Fruit fly (Drosophila melanogaster) whole organism, embryonic: ENCODE measurements around the gene Iyd.
A peak's percentile ranks its signal among the peaks of the same experiment; 100 is the strongest.

Experiments
- B-H2 ChIP-seq: fragments of 200-800 bp; sonication (Bioruptor generic); optimal IDR thresholded peaks from 2 replicates; lab custom pipeline; 2018; ENCODE audit warnings: missing biosample characterization, mild to moderate bottlenecking, missing genetic modification characterization
- CG10274 ChIP-seq: fragments of 200-800 bp; sonication (Bioruptor generic); optimal IDR thresholded peaks from 3 replicates; lab custom pipeline; 2017; ENCODE audit warnings: missing biosample characterization, mild to moderate bottlenecking, missing genetic modification characterization
- CG11560 ChIP-seq: fragments of 200-800 bp; sonication (Bioruptor generic); IDR thresholded peaks from 3 replicates; pipeline ENCODE4 v1.3.6; 2022; ENCODE audit warnings: missing biosample characterization, missing genetic modification characterization
- CG12155 ChIP-seq: fragments of 200-800 bp; sonication (Bioruptor generic); optimal IDR thresholded peaks from 3 replicates; lab custom pipeline; 2016; ENCODE audit warnings: missing biosample characterization, missing genetic modification characterization
- CG12219 ChIP-seq: fragments of 200-800 bp; sonication (Bioruptor generic); optimal IDR thresholded peaks from 3 replicates; lab custom pipeline; 2018; ENCODE audit warnings: missing biosample characterization, mild to moderate bottlenecking, missing genetic modification characterization
- CG12659 ChIP-seq: fragments of 200-800 bp; sonication (Bioruptor generic); optimal IDR thresholded peaks from 3 replicates; lab custom pipeline; 2017; ENCODE audit warnings: mild to moderate bottlenecking, missing biosample characterization, missing genetic modification reagents, missing genetic modification characterization
- CG12744 ChIP-seq: fragments of 200-800 bp; sonication (Bioruptor generic); optimal IDR thresholded peaks from 2 replicates; lab custom pipeline; 2016; ENCODE audit warnings: missing biosample characterization, missing genetic modification characterization
- CG14667 ChIP-seq: fragments of 200-800 bp; sonication (Bioruptor generic); IDR thresholded peaks from 2 replicates; pipeline ENCODE4 v1.3.6; 2022; ENCODE audit warnings: missing biosample characterization, missing genetic modification characterization
- CG15479 ChIP-seq: fragments of 200-800 bp; sonication (Bioruptor generic); optimal IDR thresholded peaks from 3 replicates; lab custom pipeline; 2019; ENCODE audit warnings: missing biosample characterization, mild to moderate bottlenecking, missing genetic modification characterization, moderate library complexity
- CG15696 ChIP-seq: fragments of 200-800 bp; sonication (Bioruptor generic); optimal IDR thresholded peaks from 2 replicates; lab custom pipeline; 2019; ENCODE audit warnings: missing biosample characterization, mild to moderate bottlenecking, missing genetic modification characterization, moderate library complexity
- CG16813 ChIP-seq: fragments of 200-800 bp; sonication (Bioruptor generic); IDR thresholded peaks from 3 replicates; pipeline ENCODE4 v1.3.6; 2022; ENCODE audit warnings: missing biosample characterization, missing genetic modification characterization; ENCODE audit not compliant: partially characterized antibody
- CG17328 ChIP-seq: fragments of 200-800 bp; sonication (Bioruptor generic); IDR thresholded peaks from 2 replicates; pipeline ENCODE4 v1.3.6; 2022; ENCODE audit warnings: missing biosample characterization, missing genetic modification characterization
- CG2712 ChIP-seq: fragments of 200-800 bp; optimal IDR thresholded peaks from 3 replicates; lab custom pipeline; 2019; ENCODE audit warnings: missing biosample characterization, mild to moderate bottlenecking, missing genetic modification characterization, moderate library complexity
- CG33557 ChIP-seq: fragments of 200-800 bp; sonication (Bioruptor generic); optimal IDR thresholded peaks from 2 replicates; lab custom pipeline; 2019; ENCODE audit warnings: missing biosample characterization, mild to moderate bottlenecking, missing genetic modification characterization, moderate library complexity
- CG34224 ChIP-seq: fragments of 200-800 bp; sonication (Bioruptor generic); IDR thresholded peaks from 3 replicates; pipeline ENCODE4 v1.3.6; 2022; ENCODE audit warnings: missing biosample characterization, missing genetic modification characterization; ENCODE audit not compliant: partially characterized antibody
- CG4820 ChIP-seq: fragments of 200-800 bp; sonication (Bioruptor generic); optimal IDR thresholded peaks from 3 replicates; lab custom pipeline; 2016; ENCODE audit warnings: missing biosample characterization, missing genetic modification characterization
- CG6654 ChIP-seq: fragments of 200-800 bp; sonication (Bioruptor generic); optimal IDR thresholded peaks from 2 replicates; lab custom pipeline; 2017; ENCODE audit warnings: missing biosample characterization, mild to moderate bottlenecking, missing genetic modification characterization
- CG9437 ChIP-seq: fragments of 200-800 bp; sonication (Bioruptor generic); optimal IDR thresholded peaks from 2 replicates; lab custom pipeline; 2018; ENCODE audit warnings: missing biosample characterization, mild to moderate bottlenecking, missing genetic modification characterization
- CG9609 ChIP-seq: fragments of 200-800 bp; sonication (Bioruptor generic); optimal IDR thresholded peaks from 3 replicates; lab custom pipeline; 2016; ENCODE audit warnings: missing biosample characterization, missing genetic modification characterization
- Deaf1 ChIP-seq: fragments of 200-800 bp; optimal IDR thresholded peaks from 3 replicates; lab custom pipeline; 2019; ENCODE audit warnings: missing biosample characterization, mild to moderate bottlenecking, missing genetic modification characterization, moderate library complexity
- Dek ChIP-seq: fragments of 200-800 bp; sonication (Bioruptor generic); optimal IDR thresholded peaks from 3 replicates; lab custom pipeline; 2019; ENCODE audit warnings: missing biosample characterization, mild to moderate bottlenecking, missing genetic modification characterization, moderate library complexity
- Ets97D ChIP-seq: fragments of 200-800 bp; sonication (Bioruptor generic); optimal IDR thresholded peaks from 3 replicates; lab custom pipeline; 2016; ENCODE audit warnings: missing biosample characterization, missing genetic modification characterization
- Hr51 ChIP-seq, 2 experiments: fragments of 200-800 bp; sonication (Bioruptor generic); optimal IDR thresholded peaks; 2 replicates in 1 of 2; 3 replicates in 1 of 2; lab custom pipeline; 2016 to 2018; ENCODE audit warnings: missing biosample characterization in 2 of 2, missing genetic modification characterization in 2 of 2, mild to moderate bottlenecking in 1 of 2, moderate library complexity in 1 of 2
- Lim3 ChIP-seq: fragments of 200-800 bp; sonication (Bioruptor generic); IDR thresholded peaks from 2 replicates; pipeline ENCODE4 v1.3.6; 2022; ENCODE audit warnings: missing biosample characterization, missing genetic modification characterization
- Lpt ChIP-seq: fragments of >200 bp; optimal IDR thresholded peaks from 2 replicates; lab custom pipeline; 2018; ENCODE audit warnings: missing biosample characterization, missing genetic modification characterization
- Mes4 ChIP-seq: fragments of 200-800 bp; sonication (Bioruptor generic); optimal IDR thresholded peaks from 2 replicates; lab custom pipeline; 2016; ENCODE audit warnings: missing biosample characterization, missing genetic modification characterization
- NK7.1 ChIP-seq: fragments of 200-800 bp; sonication (Bioruptor generic); optimal IDR thresholded peaks from 3 replicates; lab custom pipeline; 2016; ENCODE audit warnings: missing biosample characterization, missing genetic modification characterization
- Nf-YC ChIP-seq: fragments of 200-800 bp; optimal IDR thresholded peaks from 3 replicates; lab custom pipeline; 2019; ENCODE audit warnings: missing biosample characterization, mild to moderate bottlenecking, missing genetic modification characterization, moderate library complexity
- PHDP ChIP-seq: fragments of 200-800 bp; sonication (Bioruptor generic); optimal IDR thresholded peaks from 3 replicates; lab custom pipeline; 2018; ENCODE audit warnings: missing biosample characterization, mild to moderate bottlenecking, missing genetic modification characterization, moderate library complexity
- Poxn ChIP-seq: fragments of 200-800 bp; sonication (Bioruptor generic); IDR thresholded peaks from 2 replicates; pipeline ENCODE4 v1.3.6; 2022; ENCODE audit warnings: missing biosample characterization, missing genetic modification characterization
- Side ChIP-seq: fragments of 200-800 bp; sonication (Bioruptor generic); optimal IDR thresholded peaks from 2 replicates; lab custom pipeline; 2016; ENCODE audit warnings: missing biosample characterization, missing genetic modification characterization
- Vsx1 ChIP-seq: fragments of 200-800 bp; sonication (Bioruptor generic); optimal IDR thresholded peaks from 2 replicates; lab custom pipeline; 2017; ENCODE audit warnings: missing biosample characterization, mild to moderate bottlenecking, missing genetic modification characterization, missing genetic modification reagents
- Xbp1 ChIP-seq: fragments of 200-800 bp; sonication (Bioruptor generic); optimal IDR thresholded peaks from 3 replicates; lab custom pipeline; 2016; ENCODE audit warnings: missing biosample characterization, mild to moderate bottlenecking, missing genetic modification characterization
- ab ChIP-seq: fragments of 200-800 bp; sonication (Bioruptor generic); optimal IDR thresholded peaks from 2 replicates; lab custom pipeline; 2016; ENCODE audit warnings: missing biosample characterization, missing genetic modification characterization
- br ChIP-seq: fragments of >200 bp; optimal IDR thresholded peaks from 2 replicates; lab custom pipeline; 2017
- cas ChIP-seq: fragments of 200-800 bp; sonication (Bioruptor generic); IDR thresholded peaks from 2 replicates; pipeline ENCODE4 v1.3.6; 2022; ENCODE audit warnings: missing biosample characterization, missing genetic modification characterization
- cg ChIP-seq: fragments of 200-800 bp; sonication (Bioruptor generic); optimal IDR thresholded peaks from 3 replicates; lab custom pipeline; 2019; ENCODE audit warnings: missing biosample characterization, mild to moderate bottlenecking, missing genetic modification characterization, moderate library complexity
- corto ChIP-seq: fragments of 200-800 bp; sonication (Bioruptor generic); optimal IDR thresholded peaks from 2 replicates; lab custom pipeline; 2016; ENCODE audit warnings: missing biosample characterization, mild to moderate bottlenecking, missing genetic modification characterization, moderate library complexity
- crc ChIP-seq: fragments of 200-800 bp; sonication (Bioruptor generic); optimal IDR thresholded peaks from 2 replicates; lab custom pipeline; 2016; ENCODE audit warnings: missing biosample characterization, missing genetic modification characterization
- esg ChIP-seq: fragments of 200-800 bp; sonication (Bioruptor generic); conservative IDR thresholded peaks from 2 replicates; pipeline ENCODE4 v1.3.6; 2022; ENCODE audit warnings: missing biosample characterization, missing genetic modification characterization
- gem ChIP-seq: fragments of 200-800 bp; sonication (Bioruptor generic); optimal IDR thresholded peaks from 2 replicates; lab custom pipeline; 2019; ENCODE audit warnings: missing biosample characterization, mild to moderate bottlenecking, missing genetic modification characterization, moderate library complexity
- gfzf ChIP-seq: fragments of 200-800 bp; sonication (Bioruptor generic); optimal IDR thresholded peaks from 2 replicates; lab custom pipeline; 2016; ENCODE audit warnings: missing biosample characterization, mild to moderate bottlenecking, missing genetic modification characterization, moderate library complexity
- grau ChIP-seq: fragments of 200-800 bp; optimal IDR thresholded peaks from 3 replicates; lab custom pipeline; 2019; ENCODE audit warnings: missing biosample characterization, mild to moderate bottlenecking, missing genetic modification characterization, moderate library complexity
- her ChIP-seq: fragments of 200-800 bp; sonication (Bioruptor generic); optimal IDR thresholded peaks from 2 replicates; lab custom pipeline; 2016; ENCODE audit warnings: missing biosample characterization, missing genetic modification characterization
- jing ChIP-seq: fragments of 200-800 bp; sonication (Bioruptor generic); optimal IDR thresholded peaks from 2 replicates; lab custom pipeline; 2018; ENCODE audit warnings: missing biosample characterization, mild to moderate bottlenecking, missing genetic modification characterization
- jumu ChIP-seq: fragments of 200-800 bp; sonication (Bioruptor generic); optimal IDR thresholded peaks from 3 replicates; lab custom pipeline; 2016; ENCODE audit warnings: missing biosample characterization, missing genetic modification characterization
- kay ChIP-seq: fragments of 200-800 bp; sonication (Bioruptor generic); optimal IDR thresholded peaks from 2 replicates; lab custom pipeline; 2016; ENCODE audit warnings: missing biosample characterization, missing genetic modification characterization
- nerfin-1 ChIP-seq: fragments of 200-800 bp; sonication (Bioruptor generic); optimal IDR thresholded peaks from 3 replicates; lab custom pipeline; 2019; ENCODE audit warnings: missing biosample characterization, mild to moderate bottlenecking, missing genetic modification characterization, moderate library complexity
- p53 ChIP-seq: fragments of 200-800 bp; sonication (Bioruptor generic); optimal IDR thresholded peaks from 2 replicates; lab custom pipeline; 2016; ENCODE audit warnings: missing biosample characterization, missing genetic modification characterization
- row ChIP-seq: fragments of 200-800 bp; sonication (Bioruptor generic); IDR thresholded peaks from 3 replicates; pipeline ENCODE4 v1.3.6; 2022; ENCODE audit warnings: missing biosample characterization, missing genetic modification characterization
- slp2 ChIP-seq: fragments of 200-800 bp; sonication (Bioruptor generic); optimal IDR thresholded peaks from 2 replicates; lab custom pipeline; 2016; ENCODE audit warnings: missing biosample characterization, missing genetic modification characterization
- toy ChIP-seq: fragments of 200-800 bp; sonication (Bioruptor generic); IDR thresholded peaks from 2 replicates; pipeline ENCODE4 v1.3.6; 2022; ENCODE audit warnings: missing biosample characterization, missing genetic modification characterization
- vvl ChIP-seq: fragments of 200-800 bp; sonication (Bioruptor generic); IDR thresholded peaks from 2 replicates; pipeline ENCODE4 v1.3.6; 2022; ENCODE audit warnings: missing biosample characterization, missing genetic modification characterization

Iyd gene

DNA sequence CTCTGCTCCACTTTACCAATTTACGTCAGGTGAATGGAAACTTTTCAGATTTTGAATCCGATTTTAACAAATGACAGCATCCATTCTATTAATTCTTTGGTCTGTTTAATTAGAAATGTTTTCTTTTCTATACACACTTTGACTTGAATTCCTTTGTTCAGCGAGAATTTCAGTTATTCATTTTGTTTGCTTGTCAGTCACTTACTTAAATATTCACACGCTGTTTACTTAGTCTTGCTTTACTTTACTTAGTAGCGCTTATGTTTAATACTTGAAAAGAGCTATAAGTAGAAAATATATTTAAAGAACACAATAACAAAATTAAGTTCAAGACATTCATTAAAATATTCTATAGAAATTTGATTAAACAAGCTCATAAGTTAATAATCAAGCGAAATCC, 11.4 kb upstream of the Iyd start, which contains the start of gene CG32073 (continued):
- TF ChIP-seq row (GFP tag; lab: Robert Waterston, UW) (no peak), Ets97D (no peak), Nf-YC (tag; lab: Kevin White, UChicago) (no peak), vvl (peak; percentile 36; the same call in 1 of the 2 replicates), CG12155 (no peak), CG17328 (no peak), PHDP (tag; lab: Kevin White, UChicago) (no peak), corto (GFP tag; lab: Kevin White, UChicago) (no peak), Hr51 (GFP tag; optimal IDR thresholded peaks at IDR 0.05; lab: Kevin White, UChicago) (no peak), br (lab: Kevin White, UChicago) (no peak), Xbp1 (GFP tag; lab: Kevin White, UChicago) (no peak), gem (no peak), cas (GFP tag; lab: Robert Waterston, UW) (no peak), grau (tag; lab: Kevin White, UChicago) (no peak), kay (GFP tag; lab: Kevin White, UChicago) (no peak), CG10274 (no peak), Poxn (GFP tag; lab: Robert Waterston, UW) (no peak), esg (GFP tag; lab: Robert Waterston, UW) (no peak), CG33557 (no peak), CG12744 (no peak), CG12219 (no peak), gfzf (GFP tag; lab: Kevin White, UChicago) (no peak), B-H2 (GFP tag; lab: Kevin White, UChicago) (no peak), CG34224 (GFP tag; lab: Robert Waterston, UW) (no peak), CG16813 (no peak), CG4820 (no peak), CG15479 (no peak), jumu (GFP tag; lab: Kevin White, UChicago) (no peak), p53 (no peak), Dek (tag; lab: Kevin White, UChicago) (peak; percentile 17), CG15696 (tag; lab: Kevin White, UChicago) (peak; percentile 21), CG9437 (GFP tag; lab: Kevin White, UChicago) (no peak), CG14667 (GFP tag; lab: Robert Waterston, UW) (no peak), NK7.1 (GFP tag; lab: Kevin White, UChicago) (no peak), Lim3 (GFP tag; lab: Robert Waterston, UW) (no peak), CG12659 (GFP tag; lab: Kevin White, UChicago) (no peak), her (GFP tag; lab: Kevin White, UChicago) (no peak), CG2712 (peak; percentile 44), CG6654 (GFP tag; lab: Kevin White, UChicago) (no peak), CG9609 (GFP tag; lab: Kevin White, UChicago) (no peak), slp2 (GFP tag; lab: Kevin White, UChicago) (no peak), Side (GFP tag; lab: Kevin White, UChicago) (no peak), ab (no peak), Mes4 (GFP tag; lab: Kevin White, UChicago) (no peak), nerfin-1 (tag; lab: Kevin White, UChicago) (no peak), Deaf1 (no peak), crc (GFP tag; lab: Kevin White, UChicago) (no peak), CG11560 (no peak), Vsx1 (GFP tag; lab: Kevin White, UChicago) (peak; percentile 67), toy (GFP tag; lab: Robert Waterston, UW) (no peak), cg (no peak), Lpt (GFP tag; lab: Kevin White, UChicago) (no peak), jing (GFP tag; lab: Kevin White, UChicago) (no peak)
